Fruit fly (Drosophila melanogaster): ENCODE data around the gene eca.

DNA sequence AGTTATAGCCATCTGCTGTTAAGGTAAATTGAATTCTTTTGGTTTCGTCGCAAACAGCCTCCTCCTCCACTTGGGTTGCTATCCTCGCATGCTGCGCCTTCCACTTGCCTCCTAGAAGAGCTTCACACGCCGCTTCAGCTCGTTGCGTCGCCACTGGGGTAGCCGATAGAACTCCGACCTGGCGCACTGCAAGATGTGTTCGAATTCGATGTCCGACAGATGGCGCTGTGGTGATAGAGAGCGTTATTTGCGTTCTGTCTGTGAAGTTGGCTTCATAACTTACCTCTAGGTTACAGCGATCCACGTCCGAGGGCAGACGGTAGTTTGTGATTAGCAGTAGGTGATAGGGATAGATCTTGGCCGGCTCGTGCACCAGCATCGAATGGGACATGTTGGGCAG is 9.7 kb upstream of the eca start:
- TF ChIP-seq CTCF (optimal IDR thresholded peaks at IDR 0.05) (peak; percentile 73 to 85), CG8478 (optimal IDR thresholded peaks at IDR 0.05) (no peak)
